Worm (Caenorhabditis elegans) whole organism, L2 larva: Measurements from ENCODE around the gene sipa-1.

Experiments
- C34F6.9 ChIP-seq: fragments of 150-350 bp; optimal IDR thresholded peaks from 2 replicates; lab custom pipeline; 2014; ENCODE audit warnings: missing biosample characterization, missing genetic modification characterization
- F13H6.1 ChIP-seq: sonication (generic microtip); optimal IDR thresholded peaks from 2 replicates; lab custom pipeline; 2016; ENCODE audit warnings: missing genetic modification characterization, missing compliant biosample characterization
- Y55F3AM.14 ChIP-seq: fragments of 200-800 bp; sonication (Bioruptor generic); optimal IDR thresholded peaks from 2 replicates; lab custom pipeline; 2018; ENCODE audit warnings: mild to moderate bottlenecking, missing genetic modification characterization, missing compliant biosample characterization
- alr-1 ChIP-seq: fragments of 150-350 bp; optimal IDR thresholded peaks from 2 replicates; lab custom pipeline; 2014; ENCODE audit warnings: missing biosample characterization, missing genetic modification characterization
- aly-2 ChIP-seq: fragments of 150-350 bp; optimal IDR thresholded peaks from 2 replicates; lab custom pipeline; 2014; ENCODE audit warnings: missing biosample characterization, missing genetic modification characterization
- ama-1 ChIP-seq: fragments of 150-350 bp; optimal IDR thresholded peaks from 2 replicates; lab custom pipeline; 2018; ENCODE audit warnings: inconsistent platforms
- blmp-1 ChIP-seq: sonication (generic microtip); optimal IDR thresholded peaks from 2 replicates; lab custom pipeline; 2017; ENCODE audit warnings: missing genetic modification characterization, mild to moderate bottlenecking, missing compliant biosample characterization, antibody characterized with exemption, moderate library complexity; ENCODE audit not compliant: insufficient read depth
- ceh-16 ChIP-seq: fragments of 150-350 bp; optimal IDR thresholded peaks from 2 replicates; lab custom pipeline; 2014; ENCODE audit warnings: missing biosample characterization, missing genetic modification characterization
- ceh-82 ChIP-seq: fragments of 150-350 bp; optimal IDR thresholded peaks from 2 replicates; lab custom pipeline; 2014; ENCODE audit warnings: missing biosample characterization, missing genetic modification characterization
- crh-2 ChIP-seq: sonication (generic microtip); optimal IDR thresholded peaks from 2 replicates; lab custom pipeline; 2017; ENCODE audit warnings: missing biosample characterization, missing genetic modification characterization
- dmd-4 ChIP-seq: sonication (generic microtip); optimal IDR thresholded peaks from 2 replicates; lab custom pipeline; 2017; ENCODE audit warnings: missing biosample characterization, missing genetic modification characterization
- elt-3 ChIP-seq: sonication (generic microtip); optimal IDR thresholded peaks from 2 replicates; lab custom pipeline; 2017; ENCODE audit warnings: missing biosample characterization, missing genetic modification characterization
- fos-1 ChIP-seq: fragments of 150-350 bp; optimal IDR thresholded peaks from 2 replicates; lab custom pipeline; 2014; ENCODE audit warnings: missing biosample characterization, missing genetic modification characterization
- gmeb-1 ChIP-seq: fragments of 150-350 bp; optimal IDR thresholded peaks from 2 replicates; lab custom pipeline; 2014; ENCODE audit warnings: missing biosample characterization, missing genetic modification characterization
- lin-13 ChIP-seq: fragments of 150-350 bp; optimal IDR thresholded peaks from 2 replicates; lab custom pipeline; 2014; ENCODE audit warnings: missing biosample characterization, missing genetic modification reagents, missing genetic modification characterization
- lin-39 ChIP-seq: fragments of 150-350 bp; optimal IDR thresholded peaks from 2 replicates; lab custom pipeline; 2014; ENCODE audit warnings: missing biosample characterization, missing genetic modification reagents, missing genetic modification characterization
- lsy-2 ChIP-seq, 2 experiments: fragments of 150-350 bp in 1 of 2; sonication (generic microtip) in 1 of 2; optimal IDR thresholded peaks; 2 replicates each; lab custom pipeline; 2014 to 2017; ENCODE audit warnings: missing biosample characterization in 2 of 2, missing genetic modification characterization in 2 of 2
- mab-5 ChIP-seq: fragments of 150-350 bp; optimal IDR thresholded peaks from 2 replicates; lab custom pipeline; 2014; ENCODE audit warnings: missing biosample characterization, missing genetic modification characterization
- mbf-1 ChIP-seq: sonication (generic microtip); optimal IDR thresholded peaks from 2 replicates; lab custom pipeline; 2017; ENCODE audit warnings: missing biosample characterization, missing genetic modification characterization
- mdl-1 ChIP-seq, 2 experiments: fragments of 150-350 bp in 1 of 2; sonication (generic microtip) in 1 of 2; optimal IDR thresholded peaks; 2 replicates each; lab custom pipeline; 2017; ENCODE audit warnings: missing biosample characterization in 2 of 2, missing genetic modification characterization in 2 of 2
- nhr-23 ChIP-seq: fragments of 150-350 bp; optimal IDR thresholded peaks from 2 replicates; lab custom pipeline; 2014; ENCODE audit warnings: missing biosample characterization, missing genetic modification reagents, missing genetic modification characterization
- nhr-25 ChIP-seq: fragments of 150-350 bp; sonication (generic microtip); optimal IDR thresholded peaks from 3 replicates; lab custom pipeline; 2014; ENCODE audit warnings: missing biosample characterization, missing genetic modification characterization
- peb-1 ChIP-seq: fragments of 150-350 bp; optimal IDR thresholded peaks from 2 replicates; lab custom pipeline; 2014; ENCODE audit warnings: missing biosample characterization, missing genetic modification characterization
- sem-4 ChIP-seq: fragments of 150-350 bp; optimal IDR thresholded peaks from 2 replicates; lab custom pipeline; 2014; ENCODE audit warnings: missing biosample characterization, missing genetic modification reagents, missing genetic modification characterization
- skn-1 ChIP-seq: sonication (generic microtip); optimal IDR thresholded peaks from 2 replicates; lab custom pipeline; 2017; ENCODE audit warnings: missing biosample characterization, missing genetic modification characterization
- sma-9 ChIP-seq, 2 experiments: fragments of 150-350 bp in 1 of 2; sonication (generic microtip) in 1 of 2; optimal IDR thresholded peaks; 2 replicates each; lab custom pipeline; 2014 to 2016; ENCODE audit warnings: missing genetic modification characterization in 2 of 2, mild to moderate bottlenecking in 1 of 2, missing biosample characterization in 1 of 2, missing compliant biosample characterization in 1 of 2, missing genetic modification reagents in 1 of 2, moderate library complexity in 1 of 2
- snpc-4 ChIP-seq: fragments of 150-350 bp; optimal IDR thresholded peaks from 2 replicates; lab custom pipeline; 2014; ENCODE audit warnings: missing biosample characterization, missing genetic modification characterization
- unc-39 ChIP-seq: fragments of 150-350 bp; optimal IDR thresholded peaks from 2 replicates; lab custom pipeline; 2014; ENCODE audit warnings: missing biosample characterization, missing genetic modification characterization
- unc-55 ChIP-seq: fragments of 150-350 bp; sonication (generic microtip); optimal IDR thresholded peaks from 3 replicates; lab custom pipeline; 2014; ENCODE audit warnings: missing biosample characterization, missing genetic modification reagents, missing genetic modification characterization
- unc-62 ChIP-seq: fragments of 150-350 bp; optimal IDR thresholded peaks from 2 replicates; lab custom pipeline; 2014; ENCODE audit warnings: missing biosample characterization, missing genetic modification reagents, missing genetic modification characterization
- zag-1 ChIP-seq: fragments of 150-350 bp; optimal IDR thresholded peaks from 2 replicates; lab custom pipeline; 2014; ENCODE audit warnings: missing biosample characterization, missing genetic modification characterization
- ztf-1 ChIP-seq: fragments of 200-800 bp; sonication (Bioruptor generic); conservative IDR thresholded peaks from 2 replicates; pipeline ENCODE4 v1.3.6; 2022; ENCODE audit warnings: missing genetic modification characterization, missing compliant biosample characterization
- ztf-4 ChIP-seq: fragments of 150-350 bp; optimal IDR thresholded peaks from 2 replicates; lab custom pipeline; 2014; ENCODE audit warnings: missing biosample characterization, missing genetic modification characterization

Gene sipa-1

ce11 chrV:11680519-11681203 lies 43.6 kb upstream of the sipa-1 start (continued):
- TF ChIP-seq unc-55 (GFP tag; lab: Kevin White, UChicago) (no peak), dmd-4 (tag; lab: Kevin White, UChicago) (no peak), mab-5 (tag; lab: Kevin White, UChicago) (no peak)

- no peak for TF ChIP-seq unc-55 (GFP tag; lab: Kevin White, UChicago)
- TF ChIP-seq ztf-1 (GFP tag; lab: Robert Waterston, UW) = no peak
- peak; percentile 0 for TF ChIP-seq sem-4 (tag; lab: Kevin White, UChicago)
- peak; percentile 54 for TF ChIP-seq sma-9 (GFP tag; optimal IDR thresholded peaks at IDR 0.05; lab: Kevin White, UChicago)
- no peak for TF ChIP-seq sma-9 (tag; optimal IDR thresholded peaks at IDR 0.05; lab: Kevin White, UChicago)
- no peak for TF ChIP-seq mab-5 (tag; lab: Kevin White, UChicago)
- TF ChIP-seq nhr-23 = no peak
- TF ChIP-seq snpc-4 (tag; lab: Kevin White, UChicago) = no peak
- TF ChIP-seq unc-39 = no peak
- no peak for TF ChIP-seq gmeb-1 (tag; lab: Kevin White, UChicago)
- TF ChIP-seq lin-13 (GFP tag; lab: Kevin White, UChicago) = no peak
- TF ChIP-seq unc-62 (GFP tag; lab: Kevin White, UChicago) = no peak
- TF ChIP-seq crh-2 (tag; lab: Kevin White, UChicago) = no peak
- peak; percentile 17 for TF ChIP-seq blmp-1 (tag; lab: Kevin White, UChicago)
- TF ChIP-seq fos-1 (tag; lab: Kevin White, UChicago) = peak; percentile 19
- TF ChIP-seq C34F6.9 (tag; lab: Kevin White, UChicago) = peak; percentile 45
- TF ChIP-seq mdl-1 (tag; optimal IDR thresholded peaks at IDR 0.05; lab: Kevin White, UChicago) = no peak
- no peak for TF ChIP-seq ceh-16 (tag; lab: Kevin White, UChicago)
- TF ChIP-seq zag-1 (tag; lab: Kevin White, UChicago) = no peak
- no peak for TF ChIP-seq skn-1 (tag; lab: Kevin White, UChicago)
- TF ChIP-seq nhr-25 (tag; lab: Kevin White, UChicago) = no peak
- peak in 1 of 2 experiments; percentile 15 for TF ChIP-seq lsy-2 (tag; optimal IDR thresholded peaks at IDR 0.05; lab: Kevin White, UChicago)
- TF ChIP-seq F13H6.1 (tag; lab: Kevin White, UChicago) = peak; percentile 29
- TF ChIP-seq elt-3 = no peak
Observed at ce11 chrV:11677494-11677893, 40.4 kb upstream of the sipa-1 start.

- TF ChIP-seq unc-39 (no peak), peb-1 (tag; lab: Kevin White, UChicago) (no peak), gmeb-1 (tag; lab: Kevin White, UChicago) (no peak), aly-2 (no peak), ztf-4 (tag; lab: Kevin White, UChicago) (no peak), ztf-1 (GFP tag; lab: Robert Waterston, UW) (no peak), lin-13 (GFP tag; lab: Kevin White, UChicago) (no peak), nhr-25 (tag; lab: Kevin White, UChicago) (no peak), ceh-82 (tag; lab: Kevin White, UChicago) (no peak), Y55F3AM.14 (GFP tag; lab: Kevin White, UChicago) (no peak), ama-1 (lab: Kevin White, UChicago) (no peak), zag-1 (tag; lab: Kevin White, UChicago) (no peak)
- TF ChIP-seq, all 48 proteins: peak for 0
Observed at ce11 chrV:11677030-11677429, 39.9 kb upstream of the sipa-1 start.

- TF ChIP-seq gmeb-1 (tag; lab: Kevin White, UChicago) = peak; percentile 20
- TF ChIP-seq alr-1 = no peak
- no peak for TF ChIP-seq elt-3
- no peak for TF ChIP-seq ama-1 (lab: Kevin White, UChicago)
- TF ChIP-seq lin-39 (tag; lab: Kevin White, UChicago) = no peak
- peak; percentile 1 for TF ChIP-seq fos-1 (tag; lab: Kevin White, UChicago)
- TF ChIP-seq C34F6.9 (tag; lab: Kevin White, UChicago) = no peak
- no peak for TF ChIP-seq peb-1 (tag; lab: Kevin White, UChicago)
- TF ChIP-seq unc-55 (GFP tag; lab: Kevin White, UChicago) = no peak
- peak; percentile 28 for TF ChIP-seq sma-9 (GFP tag; optimal IDR thresholded peaks at IDR 0.05; lab: Kevin White, UChicago)
- TF ChIP-seq sma-9 (tag; optimal IDR thresholded peaks at IDR 0.05; lab: Kevin White, UChicago) = no peak
- no peak for TF ChIP-seq mbf-1
- no peak for TF ChIP-seq ceh-82 (tag; lab: Kevin White, UChicago)
Observed at ce11 chrV:11676498-11676897, 39.4 kb upstream of the sipa-1 start.
